Worm (Caenorhabditis elegans) whole organism, L4/young adult: Measurements from ENCODE around the gene lact-2.

Source experiments
- W03F9.2 ChIP-seq: fragments of 150-350 bp; optimal IDR thresholded peaks from 2 replicates; lab custom pipeline; 2014; ENCODE audit warnings: missing biosample characterization, missing genetic modification characterization
- dao-5 ChIP-seq: sonication (generic microtip); optimal IDR thresholded peaks from 2 replicates; lab custom pipeline; 2016; ENCODE audit warnings: missing genotype, missing genetic modification characterization, moderate library complexity, missing compliant biosample characterization

ce11 chrII:10108377-10108776 lies 13.7 kb downstream of the lact-2 start, which contains the start of the genes ZK945.7 and ZK945.8:
- TF ChIP-seq W03F9.2 (tag; lab: Kevin White, UChicago) (no peak), dao-5 (no peak)
